Worm (Caenorhabditis elegans) whole organism, L4/young adult: ENCODE results near the gene R04B5.7.

Source experiments
- W03F9.2 ChIP-seq: fragments of 150-350 bp; optimal IDR thresholded peaks from 2 replicates; lab custom pipeline; 2014; ENCODE audit warnings: missing biosample characterization, missing genetic modification characterization
- dao-5 ChIP-seq: sonication (generic microtip); optimal IDR thresholded peaks from 2 replicates; lab custom pipeline; 2016; ENCODE audit warnings: missing genotype, missing genetic modification characterization, moderate library complexity, missing compliant biosample characterization
- him-1 ChIP-seq: sonication (generic microtip); optimal IDR thresholded peaks from 2 replicates; lab custom pipeline; 2016; ENCODE audit warnings: missing genotype, missing genetic modification reagents, missing genetic modification characterization, missing compliant biosample characterization

- TF ChIP-seq dao-5 (tag; lab: Kevin White, UChicago) (no peak), him-1 (tag; lab: Kevin White, UChicago) (no peak), W03F9.2 (tag; lab: Kevin White, UChicago) (no peak)
Measured at ce11 chrV:10130195-10130594, 39.8 kb upstream of the R04B5.7 start, which contains the start of gene aos-1.
